Fruit fly (Drosophila melanogaster): ENCODE measurements around the gene loh.
A peak's percentile ranks its signal among the peaks of the same experiment; 100 is the strongest.

The loh gene

dm6 chr2L:10479859-10480258, 37.5 kb downstream of the loh start (continued):
- peak; percentile 66 for TF ChIP-seq GATAe (GFP tag; conservative IDR thresholded peaks at IDR 0.05)
- no peak for TF ChIP-seq YL-1 (GFP tag; optimal IDR thresholded peaks at IDR 0.05)
- TF ChIP-seq CG15601 (tag; optimal IDR thresholded peaks at IDR 0.05), result no peak
- no peak for TF ChIP-seq Trl (optimal IDR thresholded peaks at IDR 0.05)
- TF ChIP-seq Trl (GFP tag; optimal IDR thresholded peaks at IDR 0.05), result no peak
- TF ChIP-seq fru (optimal IDR thresholded peaks at IDR 0.05), result no peak
- no peak for TF ChIP-seq CG30403 (GFP tag; optimal IDR thresholded peaks at IDR 0.05)
- no peak for TF ChIP-seq Usf (GFP tag; optimal IDR thresholded peaks at IDR 0.05)
- peak; percentile 4 for TF ChIP-seq HmgD (GFP tag; optimal IDR thresholded peaks at IDR 0.05)
- TF ChIP-seq Ets65A (GFP tag), result peak; percentile 42
- no peak for TF ChIP-seq h (optimal IDR thresholded peaks at IDR 0.05)
- peak; percentile 63 for TF ChIP-seq BEAF-32 (GFP tag; optimal IDR thresholded peaks at IDR 0.05)
- peak; percentile 14 for TF ChIP-seq CG12659 (GFP tag; optimal IDR thresholded peaks at IDR 0.05)
- TF ChIP-seq kay (GFP tag; optimal IDR thresholded peaks at IDR 0.05), result no peak
- TF ChIP-seq pzg (GFP tag; optimal IDR thresholded peaks at IDR 0.05), result peak; percentile 58
- no peak for TF ChIP-seq oc (tag; optimal IDR thresholded peaks at IDR 0.05)
- no peak for TF ChIP-seq row (GFP tag; IDR thresholded peaks at IDR 0.05)
- TF ChIP-seq CG31388 (GFP tag; optimal IDR thresholded peaks at IDR 0.05), result no peak
- no peak for TF ChIP-seq trh (GFP tag; optimal IDR thresholded peaks at IDR 0.05)
- no peak for TF ChIP-seq Lhr (GFP tag; optimal IDR thresholded peaks at IDR 0.05)
- no peak for TF ChIP-seq lilli (GFP tag; optimal IDR thresholded peaks at IDR 0.05)
- no peak for TF ChIP-seq Gsc (GFP tag; IDR thresholded peaks at IDR 0.05)
- no peak for TF ChIP-seq aop (GFP tag; IDR thresholded peaks at IDR 0.05)
- no peak for TF ChIP-seq eve (GFP tag; optimal IDR thresholded peaks at IDR 0.05)
- no peak for TF ChIP-seq fd96Cb (tag; optimal IDR thresholded peaks at IDR 0.05)
- TF ChIP-seq CG3995 (GFP tag; optimal IDR thresholded peaks at IDR 0.05), result no peak
- TF ChIP-seq CG18764 (GFP tag; optimal IDR thresholded peaks at IDR 0.05), result no peak
- TF ChIP-seq Deaf1 (tag; optimal IDR thresholded peaks at IDR 0.05), result no peak
- TF ChIP-seq MTF-1 (GFP tag; optimal IDR thresholded peaks at IDR 0.05; ENCODE audit: borderline replicate concordance), result no peak
- TF ChIP-seq CG11504 (tag; optimal IDR thresholded peaks at IDR 0.05), result no peak
- TF ChIP-seq CG16779 (GFP tag; IDR thresholded peaks at IDR 0.05), result no peak
- peak; percentile 41 for TF ChIP-seq CG17385 (GFP tag; optimal IDR thresholded peaks at IDR 0.05)
- TF ChIP-seq Ets97D (GFP tag; optimal IDR thresholded peaks at IDR 0.05), result peak; percentile 18
- TF ChIP-seq org-1 (GFP tag; optimal IDR thresholded peaks at IDR 0.05), result no peak
- no peak for TF ChIP-seq unpg (GFP tag; optimal IDR thresholded peaks at IDR 0.05)
- TF ChIP-seq Nf-YA (GFP tag; IDR thresholded peaks at IDR 0.05), result no peak
- no peak for TF ChIP-seq chn (GFP tag; optimal IDR thresholded peaks at IDR 0.05)
- TF ChIP-seq CG8924 (tag; optimal IDR thresholded peaks at IDR 0.05), result no peak
- TF ChIP-seq CG9437 (GFP tag; optimal IDR thresholded peaks at IDR 0.05), result no peak
- no peak for TF ChIP-seq CG7556 (GFP tag; optimal IDR thresholded peaks at IDR 0.05)
- no peak for TF ChIP-seq Hey (tag; optimal IDR thresholded peaks at IDR 0.05)
- no peak for TF ChIP-seq gro (GFP tag; optimal IDR thresholded peaks at IDR 0.05)
- TF ChIP-seq C15 (GFP tag; IDR thresholded peaks at IDR 0.05), result no peak
- TF ChIP-seq kah (GFP tag; optimal IDR thresholded peaks at IDR 0.05), result no peak
- TF ChIP-seq CG12942 (GFP tag; optimal IDR thresholded peaks at IDR 0.05), result no peak
- no peak for TF ChIP-seq dimm (GFP tag; IDR thresholded peaks at IDR 0.05)
- no peak for TF ChIP-seq CG7987 (GFP tag; optimal IDR thresholded peaks at IDR 0.05)
- TF ChIP-seq E2f2 (GFP tag; IDR thresholded peaks at IDR 0.05), result peak; percentile 97
- no peak for TF ChIP-seq CG15269 (tag; optimal IDR thresholded peaks at IDR 0.05)
- TF ChIP-seq CG17912 (GFP tag; optimal IDR thresholded peaks at IDR 0.05), result no peak
- no peak for TF ChIP-seq CG15073 (GFP tag; optimal IDR thresholded peaks at IDR 0.05)
- no peak for TF ChIP-seq CG7839 (tag; optimal IDR thresholded peaks at IDR 0.05)
- TF ChIP-seq CG2202 (tag; optimal IDR thresholded peaks at IDR 0.05), result no peak
- no peak for TF ChIP-seq Optix (GFP tag; IDR thresholded peaks at IDR 0.05)
